Worm (Caenorhabditis elegans): ENCODE data around the gene H23N18.5.

DNA sequence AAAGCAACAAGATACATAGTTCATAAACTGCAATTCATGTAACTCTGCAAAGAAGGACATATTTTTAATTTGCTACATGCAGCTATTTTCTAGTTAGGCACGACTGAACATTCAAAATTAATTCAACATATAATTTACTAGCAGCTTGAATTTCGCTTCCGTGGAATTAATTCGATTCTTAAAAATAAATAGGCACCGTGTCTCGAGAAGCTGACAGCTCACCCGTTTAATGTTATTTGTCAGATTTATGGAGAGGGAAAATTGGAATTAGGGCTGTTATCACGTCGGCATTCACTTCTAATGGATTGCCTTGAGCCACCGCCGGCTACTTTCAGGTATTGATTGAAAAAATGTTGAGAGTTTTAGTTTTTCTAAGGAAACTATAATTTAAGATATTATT lies 14.2 kb upstream of the H23N18.5 start, which contains the start of gene srh-21:
- no peak for TF ChIP-seq unc-62 (GFP tag; optimal IDR thresholded peaks at IDR 0.05)
- TF ChIP-seq unc-120 (tag; optimal IDR thresholded peaks at IDR 0.05; ENCODE audit: poor library complexity, severe bottlenecking) = no peak

Data from whole organism, mixed stage, embryonic.